Fruit fly (Drosophila melanogaster) whole organism, embryonic: Measurements from ENCODE around the gene CG10587.

ENCODE experiments used
- exex ChIP-seq: fragments of 200-800 bp; sonication (Bioruptor generic); optimal IDR thresholded peaks from 4 replicates; lab custom pipeline; 2018; ENCODE audit warnings: missing biosample characterization, mild to moderate bottlenecking, missing genetic modification characterization, moderate library complexity
- pan ChIP-seq, 4 experiments: fragments of >200 bp in 3 of 4; fragments of 200-800 bp in 1 of 4; sonication (Bioruptor generic) in 1 of 4; optimal IDR thresholded peaks in 3 of 4; IDR thresholded peaks in 1 of 4; 2 replicates each; pipeline versions ENCODE4 v1.3.6 to Lab custom; 2017 to 2022; ENCODE audit warnings: missing biosample characterization in 2 of 4, missing genetic modification characterization in 2 of 4, mixed read lengths in 1 of 4
- yki ChIP-seq: fragments of >200 bp; optimal IDR thresholded peaks from 3 replicates; lab custom pipeline; 2018

DNA sequence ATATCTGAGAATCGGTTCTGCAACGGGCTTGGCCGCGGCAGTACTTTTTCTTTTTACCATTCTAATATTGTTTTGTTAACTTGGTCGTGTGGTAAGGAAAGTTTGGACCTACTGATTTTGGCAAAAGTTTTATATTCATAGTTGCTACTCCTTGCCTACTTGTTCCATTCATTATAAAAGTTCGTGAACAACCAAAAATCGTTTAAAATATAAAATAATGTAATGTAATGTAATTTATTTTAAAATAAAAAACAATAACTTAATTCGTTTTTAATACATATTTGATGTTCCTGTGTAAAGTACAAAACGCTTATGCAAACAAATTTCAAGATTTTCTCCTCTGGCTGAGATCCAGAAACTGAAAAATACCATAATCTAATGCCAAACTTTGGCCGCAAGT is 12.2 kb upstream of the CG10587 start, which contains the start of gene CG33286:
- TF ChIP-seq yki (lab: Kevin White, UChicago) (no peak), pan (optimal IDR thresholded peaks at IDR 0.05; lab: Kevin White, UChicago) (no peak), pan (GFP tag; optimal IDR thresholded peaks at IDR 0.05 in 1 of 2, IDR thresholded peaks at IDR 0.05 in 1 of 2) (no peak), exex (tag; lab: Kevin White, UChicago) (no peak)
